Fruit fly (Drosophila melanogaster) whole organism, prepupa: ENCODE measurements around the gene CG10171.

ENCODE experiments used
- CG1621 ChIP-seq: fragments of 200-800 bp; sonication (Bioruptor generic); optimal IDR thresholded peaks from 3 replicates; lab custom pipeline; 2018; ENCODE audit warnings: missing biosample characterization, mild to moderate bottlenecking, missing genetic modification characterization
- CG16779 ChIP-seq: fragments of 200-800 bp; sonication (Bioruptor generic); optimal IDR thresholded peaks from 3 replicates; lab custom pipeline; 2017; ENCODE audit warnings: missing biosample characterization, mild to moderate bottlenecking, missing genetic modification characterization
- CG32006 ChIP-seq: fragments of 200-800 bp; sonication (Bioruptor generic); optimal IDR thresholded peaks from 3 replicates; lab custom pipeline; 2017; ENCODE audit warnings: missing biosample characterization, mild to moderate bottlenecking, missing genetic modification characterization
- CG8319 ChIP-seq: fragments of 200-800 bp; sonication (Bioruptor generic); optimal IDR thresholded peaks from 3 replicates; lab custom pipeline; 2016; ENCODE audit warnings: missing biosample characterization, missing genetic modification characterization
- Eip78C ChIP-seq: fragments of 200-800 bp; sonication (Bioruptor generic); peaks from one replicate; lab custom pipeline; 2016; ENCODE audit warnings: missing biosample characterization, missing genetic modification characterization
- Ets96B ChIP-seq: fragments of 200-800 bp; optimal IDR thresholded peaks from 2 replicates; lab custom pipeline; 2019; ENCODE audit warnings: missing biosample characterization, mild to moderate bottlenecking, missing genetic modification characterization, moderate library complexity
- Hr38 ChIP-seq: sonication (Bioruptor generic); optimal IDR thresholded peaks from 2 replicates; lab custom pipeline; 2016; ENCODE audit warnings: missing biosample characterization, missing genetic modification characterization
- acj6 ChIP-seq: fragments of 200-800 bp; sonication (Bioruptor generic); optimal IDR thresholded peaks from 3 replicates; lab custom pipeline; 2016; ENCODE audit warnings: missing biosample characterization, missing genetic modification characterization
- fd85E ChIP-seq: fragments of 200-800 bp; sonication (Bioruptor generic); optimal IDR thresholded peaks from 3 replicates; lab custom pipeline; 2016; ENCODE audit warnings: missing biosample characterization, missing genetic modification characterization
- fkh ChIP-seq: fragments of 200-800 bp; sonication (Bioruptor generic); optimal IDR thresholded peaks from 3 replicates; lab custom pipeline; 2017; ENCODE audit warnings: missing biosample characterization, mild to moderate bottlenecking, missing genetic modification characterization, moderate library complexity
- pdm3 ChIP-seq: fragments of 200-800 bp; sonication (Bioruptor generic); optimal IDR thresholded peaks from 3 replicates; lab custom pipeline; 2016; ENCODE audit warnings: missing biosample characterization, missing genetic modification characterization
- svp ChIP-seq: fragments of 200-800 bp; sonication (Bioruptor generic); peaks from one replicate; lab custom pipeline; 2016; ENCODE audit warnings: missing biosample characterization, missing genetic modification characterization
- topi ChIP-seq: fragments of 200-800 bp; sonication (Bioruptor generic); optimal IDR thresholded peaks from 3 replicates; lab custom pipeline; 2016; ENCODE audit warnings: missing biosample characterization, missing genetic modification characterization
- vri ChIP-seq: fragments of 200-800 bp; sonication (Bioruptor generic); optimal IDR thresholded peaks from 3 replicates; lab custom pipeline; 2016; ENCODE audit warnings: missing biosample characterization, mild to moderate bottlenecking, missing genetic modification characterization

Gene CG10171

dm6 chr3L:13377657-13378056 is 10.1 kb downstream of the CG10171 start, which contains the start of gene CG14111:
Gene CG14111, plus strand, starts transcription at chr3L:13377957.
- TF ChIP-seq svp (peak; percentile 1), Eip78C (GFP tag; lab: Kevin White, UChicago) (no peak)

DNA sequence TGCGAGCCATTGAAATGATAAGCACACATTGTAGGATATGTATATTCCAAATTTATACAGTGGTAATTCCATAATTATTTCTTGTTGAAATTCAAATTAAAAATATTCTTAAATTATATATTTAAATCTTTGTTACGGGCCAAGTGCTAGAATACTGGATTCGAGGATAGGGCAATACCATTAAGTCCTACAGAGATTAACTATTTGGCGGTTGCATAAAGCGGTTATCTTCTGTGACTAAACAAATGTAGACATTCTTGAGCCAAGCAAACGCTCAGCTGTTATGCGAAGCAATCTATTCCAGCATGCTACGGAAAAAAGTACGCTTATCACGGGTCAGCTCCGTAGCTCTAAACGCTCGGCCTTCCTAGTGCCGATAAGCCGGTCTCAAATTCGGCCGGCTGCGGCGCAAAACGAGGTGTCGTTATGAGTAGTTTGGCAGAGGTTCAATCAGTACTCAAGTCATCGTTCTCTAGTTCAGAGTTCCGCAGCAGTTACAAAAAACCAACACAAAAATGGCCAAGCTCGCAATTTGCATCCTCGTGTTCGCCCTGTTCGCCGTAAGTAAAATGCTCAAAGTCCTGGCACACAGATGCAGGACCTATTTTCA is 31.5 kb downstream of the CG10171 start, which contains the start of gene Nplp2:
TSS of gene Nplp2 (plus strand) at position 293 of the 610 bp plus-strand sequence.
- no peak for TF ChIP-seq CG1621 (tag; lab: Kevin White, UChicago)
- no peak for TF ChIP-seq topi (GFP tag; lab: Kevin White, UChicago)
- no peak for TF ChIP-seq vri (GFP tag; lab: Kevin White, UChicago)
- TF ChIP-seq fd85E (GFP tag; lab: Kevin White, UChicago), result no peak
- TF ChIP-seq Hr38 (GFP tag; lab: Kevin White, UChicago), result no peak
- TF ChIP-seq CG16779 (tag; lab: Kevin White, UChicago), result no peak
- TF ChIP-seq svp, result peak; percentile 49
- TF ChIP-seq acj6 (GFP tag; lab: Kevin White, UChicago), result no peak
- no peak for TF ChIP-seq CG8319 (GFP tag; lab: Kevin White, UChicago)
- TF ChIP-seq Ets96B, result no peak
- TF ChIP-seq CG32006 (GFP tag; lab: Kevin White, UChicago), result no peak
- TF ChIP-seq fkh (GFP tag; lab: Kevin White, UChicago), result peak; percentile 55

dm6 chr3L:13348733-13349132 is 39.0 kb downstream of the CG10171 start, which contains the start of gene CG17687:
Gene CG17687, plus strand, starts transcription at chr3L:13349033.
- TF ChIP-seq svp (peak; percentile 43), pdm3 (no peak)
